Fruit fly (Drosophila melanogaster) whole organism, wandering third instar larva: ENCODE data around the gene kmr.

ENCODE experiments used
- Abd-B ChIP-seq: fragments of >200 bp; optimal IDR thresholded peaks from 2 replicates; lab custom pipeline; 2017; ENCODE audit warnings: missing biosample characterization, missing genetic modification characterization
- CG9705 ChIP-seq: fragments of 200-800 bp; sonication (Bioruptor generic); optimal IDR thresholded peaks from 2 replicates; lab custom pipeline; 2018; ENCODE audit warnings: missing biosample characterization, mild to moderate bottlenecking, missing genetic modification characterization
- CrebA ChIP-seq: fragments of 200-800 bp; sonication (Bioruptor generic); optimal IDR thresholded peaks from 2 replicates; lab custom pipeline; 2016; ENCODE audit warnings: missing biosample characterization, mild to moderate bottlenecking, missing genetic modification characterization, borderline replicate concordance
- Dif ChIP-seq: fragments of 200-275, 200-300 bp; sonication (Bioruptor generic); optimal IDR thresholded peaks from 2 replicates; lab custom pipeline; 2018; ENCODE audit warnings: missing biosample characterization, missing genetic modification characterization; ENCODE audit not compliant: partially characterized antibody
- Hnf4 ChIP-seq: fragments of 200-800 bp; sonication (Bioruptor generic); optimal IDR thresholded peaks from 2 replicates; lab custom pipeline; 2016; ENCODE audit warnings: missing biosample characterization, mild to moderate bottlenecking, missing genetic modification characterization
- Hr78 ChIP-seq: fragments of >200 bp; optimal IDR thresholded peaks from 2 replicates; lab custom pipeline; 2017; ENCODE audit warnings: missing biosample characterization, missing genetic modification characterization
- Hr83 ChIP-seq: fragments of 200-300 bp; sonication (Bioruptor generic); optimal IDR thresholded peaks from 2 replicates; lab custom pipeline; 2016; ENCODE audit warnings: missing biosample characterization, mild to moderate bottlenecking, missing genetic modification characterization, moderate library complexity; ENCODE audit not compliant: poor library complexity, severe bottlenecking
- Jra ChIP-seq: sonication (Bioruptor generic); optimal IDR thresholded peaks from 2 replicates; lab custom pipeline; 2016; ENCODE audit warnings: missing biosample characterization, missing genetic modification characterization
- Mio ChIP-seq: sonication (Bioruptor generic); optimal IDR thresholded peaks from 2 replicates; lab custom pipeline; 2016; ENCODE audit warnings: missing biosample characterization, missing genetic modification characterization
- Myc ChIP-seq: fragments of >200 bp; optimal IDR thresholded peaks from 2 replicates; lab custom pipeline; 2017
- N ChIP-seq: fragments of >200 bp; optimal IDR thresholded peaks from 2 replicates; lab custom pipeline; 2018; ENCODE audit warnings: missing biosample characterization, missing external identifiers, missing genetic modification characterization
- OdsH ChIP-seq: fragments of 200-800 bp; sonication (Bioruptor generic); optimal IDR thresholded peaks from 2 replicates; lab custom pipeline; 2016; ENCODE audit warnings: missing biosample characterization, mild to moderate bottlenecking, missing genetic modification characterization
- Rel ChIP-seq, 2 experiments: fragments of 200-800 bp; sonication (Bioruptor generic) in 1 of 2; optimal IDR thresholded peaks; 2 replicates in 1 of 2; 3 replicates in 1 of 2; lab custom pipeline; 2016 to 2019; ENCODE audit warnings: mild to moderate bottlenecking in 2 of 2, missing biosample characterization in 2 of 2, missing genetic modification characterization in 2 of 2, moderate library complexity in 1 of 2
- Vsx2 ChIP-seq: fragments of 200-300, 225-300 bp; sonication (Bioruptor generic); optimal IDR thresholded peaks from 2 replicates; lab custom pipeline; 2018; ENCODE audit warnings: missing biosample characterization, missing genetic modification characterization; ENCODE audit not compliant: partially characterized antibody
- br ChIP-seq: fragments of 200-800 bp; sonication (Bioruptor generic); optimal IDR thresholded peaks from 2 replicates; lab custom pipeline; 2016; ENCODE audit warnings: missing biosample characterization, missing genetic modification characterization
- brk ChIP-seq: fragments of 200-800 bp; sonication (Bioruptor generic); optimal IDR thresholded peaks from 2 replicates; lab custom pipeline; 2016; ENCODE audit warnings: missing biosample characterization, mild to moderate bottlenecking, missing genetic modification characterization
- dmrt93B ChIP-seq: fragments of 200-800 bp; sonication (Bioruptor generic); optimal IDR thresholded peaks from 2 replicates; lab custom pipeline; 2018; ENCODE audit warnings: missing biosample characterization, mild to moderate bottlenecking, missing genetic modification characterization
- dsf ChIP-seq: sonication (Bioruptor generic); optimal IDR thresholded peaks from 2 replicates; lab custom pipeline; 2016; ENCODE audit warnings: missing biosample characterization, missing genetic modification characterization, borderline replicate concordance
- ey ChIP-seq: fragments of 200-800 bp; sonication (Bioruptor generic); optimal IDR thresholded peaks from 2 replicates; lab custom pipeline; 2016; ENCODE audit warnings: missing biosample characterization, missing genetic modification characterization
- foxo ChIP-seq, 2 experiments: fragments of 200-800 bp; sonication (Bioruptor generic); optimal IDR thresholded peaks; 2 replicates in 1 of 2; 3 replicates in 1 of 2; lab custom pipeline; 2016 to 2017; ENCODE audit warnings: missing biosample characterization in 2 of 2, missing genetic modification characterization in 2 of 2
- fru ChIP-seq: fragments of 200-800 bp; sonication (Bioruptor generic); optimal IDR thresholded peaks from 3 replicates; lab custom pipeline; 2016; ENCODE audit warnings: missing biosample characterization, mild to moderate bottlenecking, missing genetic modification characterization
- h ChIP-seq: fragments of 200-800 bp; sonication (Bioruptor generic); optimal IDR thresholded peaks from 3 replicates; lab custom pipeline; 2016; ENCODE audit warnings: missing biosample characterization, mild to moderate bottlenecking, missing genetic modification characterization
- jim ChIP-seq: fragments of 175-275, 200-325 bp; sonication (Bioruptor generic); optimal IDR thresholded peaks from 2 replicates; lab custom pipeline; 2016; ENCODE audit warnings: missing biosample characterization, mild to moderate bottlenecking, missing genetic modification characterization
- lola ChIP-seq: fragments of >200 bp; optimal IDR thresholded peaks from 2 replicates; lab custom pipeline; 2017; ENCODE audit warnings: missing biosample characterization, missing genetic modification characterization
- pan ChIP-seq: fragments of >200 bp; optimal IDR thresholded peaks from 2 replicates; lab custom pipeline; 2017
- rgr ChIP-seq: fragments of 200-800 bp; sonication (Bioruptor generic); optimal IDR thresholded peaks from 3 replicates; lab custom pipeline; 2016; ENCODE audit warnings: missing biosample characterization, mild to moderate bottlenecking, missing genetic modification characterization
- sv ChIP-seq: fragments of 200-800 bp; sonication (Bioruptor generic); optimal IDR thresholded peaks from 3 replicates; lab custom pipeline; 2016; ENCODE audit warnings: missing biosample characterization, missing genetic modification characterization
- tai ChIP-seq: sonication (Bioruptor generic); optimal IDR thresholded peaks from 2 replicates; lab custom pipeline; 2016; ENCODE audit warnings: missing biosample characterization, missing genetic modification characterization
- usp ChIP-seq: fragments of >200 bp; optimal IDR thresholded peaks from 2 replicates; lab custom pipeline; 2017; ENCODE audit warnings: missing biosample characterization, missing genetic modification characterization
- woc ChIP-seq: sonication (Bioruptor generic); optimal IDR thresholded peaks from 2 replicates; lab custom pipeline; 2016; ENCODE audit warnings: missing biosample characterization, mild to moderate bottlenecking, missing genetic modification characterization

The kmr gene

dm6 chr3R:13804971-13805603 lies 90.1 kb downstream of the kmr start:
- TF ChIP-seq Dif (GFP tag; lab: Kevin White, UChicago) (no peak), jim (no peak), Hr78 (GFP tag; lab: Kevin White, UChicago) (no peak), rgr (GFP tag; lab: Kevin White, UChicago) (no peak), woc (GFP tag; lab: Kevin White, UChicago) (no peak), dsf (GFP tag; lab: Kevin White, UChicago) (no peak), foxo (GFP tag; optimal IDR thresholded peaks at IDR 0.05; lab: Kevin White, UChicago) (no peak), CG9705 (no peak), CrebA (no peak), N (GFP tag; lab: Kevin White, UChicago) (no peak), Abd-B (GFP tag; lab: Kevin White, UChicago) (no peak), br (GFP tag; lab: Kevin White, UChicago) (no peak), Hr83 (GFP tag; lab: Kevin White, UChicago) (no peak), dmrt93B (GFP tag; lab: Kevin White, UChicago) (no peak)

dm6 chr3R:13806032-13806709 lies 91.2 kb downstream of the kmr start:
- TF ChIP-seq Jra (GFP tag; lab: Kevin White, UChicago), result no peak
- no peak for TF ChIP-seq rgr (GFP tag; lab: Kevin White, UChicago)
- no peak for TF ChIP-seq foxo (GFP tag; optimal IDR thresholded peaks at IDR 0.05; lab: Kevin White, UChicago)

dm6 chr3R:13806710-13807093 lies 91.7 kb downstream of the kmr start:
- TF ChIP-seq jim (no peak), fru (GFP tag; lab: Kevin White, UChicago) (peak; percentile 13), Rel (GFP tag; optimal IDR thresholded peaks at IDR 0.05; lab: Kevin White, UChicago) (no peak), Rel (tag; optimal IDR thresholded peaks at IDR 0.05; lab: Kevin White, UChicago) (no peak), foxo (GFP tag; optimal IDR thresholded peaks at IDR 0.05; lab: Kevin White, UChicago) (peak in 1 of 2 experiments; percentile 2)

dm6 chr3R:13807330-13807729 lies 92.3 kb downstream of the kmr start:
- TF ChIP-seq Rel (GFP tag; optimal IDR thresholded peaks at IDR 0.05; lab: Kevin White, UChicago), result no peak
- peak; percentile 60 for TF ChIP-seq Rel (tag; optimal IDR thresholded peaks at IDR 0.05; lab: Kevin White, UChicago)
- no peak for TF ChIP-seq Vsx2 (GFP tag; lab: Kevin White, UChicago)
- TF ChIP-seq, all 38 proteins: peak for 1

- TF ChIP-seq foxo (GFP tag; optimal IDR thresholded peaks at IDR 0.05; lab: Kevin White, UChicago), result peak in 1 of 2 experiments; percentile 7
- no peak for TF ChIP-seq h (GFP tag; lab: Kevin White, UChicago)
Measured at dm6 chr3R:13807906-13808305, 92.9 kb downstream of the kmr start.

- TF ChIP-seq CrebA, result no peak
- TF ChIP-seq fru (GFP tag; lab: Kevin White, UChicago), result no peak
- no peak for TF ChIP-seq usp (GFP tag; lab: Kevin White, UChicago)
- no peak for TF ChIP-seq sv (GFP tag; lab: Kevin White, UChicago)
- no peak for TF ChIP-seq OdsH
- no peak for TF ChIP-seq jim
- TF ChIP-seq Vsx2 (GFP tag; lab: Kevin White, UChicago), result no peak
- no peak for TF ChIP-seq woc (GFP tag; lab: Kevin White, UChicago)
- no peak for TF ChIP-seq pan (lab: Kevin White, UChicago)
- TF ChIP-seq CG9705, result no peak
- TF ChIP-seq Rel (GFP tag; optimal IDR thresholded peaks at IDR 0.05; lab: Kevin White, UChicago), result no peak
- TF ChIP-seq Rel (tag; optimal IDR thresholded peaks at IDR 0.05; lab: Kevin White, UChicago), result no peak
Measured at dm6 chr3R:13809261-13809660, 94.3 kb downstream of the kmr start.

dm6 chr3R:13810308-13810707 lies 95.3 kb downstream of the kmr start:
- TF ChIP-seq dsf (GFP tag; lab: Kevin White, UChicago) (no peak), lola (no peak), woc (GFP tag; lab: Kevin White, UChicago) (no peak), brk (no peak), Hnf4 (no peak), usp (GFP tag; lab: Kevin White, UChicago) (no peak), Myc (lab: Kevin White, UChicago) (no peak), Mio (GFP tag; lab: Kevin White, UChicago) (no peak), Jra (GFP tag; lab: Kevin White, UChicago) (no peak), Hr78 (GFP tag; lab: Kevin White, UChicago) (no peak), h (GFP tag; lab: Kevin White, UChicago) (no peak), CG9705 (no peak), pan (lab: Kevin White, UChicago) (no peak), tai (no peak), Rel (GFP tag; optimal IDR thresholded peaks at IDR 0.05; lab: Kevin White, UChicago) (no peak), Rel (tag; optimal IDR thresholded peaks at IDR 0.05; lab: Kevin White, UChicago) (no peak), OdsH (no peak), ey (GFP tag; lab: Kevin White, UChicago) (no peak)
